Worm (Caenorhabditis elegans) whole organism, L3 larva: Measurements from ENCODE around the gene osm-8.

Source experiments
- egl-27 ChIP-seq: sonication (generic microtip); optimal IDR thresholded peaks from 4 replicates; lab custom pipeline; 2017; ENCODE audit warnings: missing biosample characterization, missing genetic modification reagents, missing genetic modification characterization
- elt-2 ChIP-seq: sonication (generic microtip); optimal IDR thresholded peaks from 2 replicates; lab custom pipeline; 2016; ENCODE audit warnings: missing genetic modification reagents, mild to moderate bottlenecking, missing genetic modification characterization, missing compliant biosample characterization
- fos-1 ChIP-seq: fragments of 150-350 bp; optimal IDR thresholded peaks from 2 replicates; lab custom pipeline; 2014; ENCODE audit warnings: missing biosample characterization, missing genetic modification characterization
- jun-1 ChIP-seq: fragments of 150-350 bp; optimal IDR thresholded peaks from 2 replicates; lab custom pipeline; 2014; ENCODE audit warnings: missing biosample characterization, missing genetic modification reagents, missing genetic modification characterization
- nhr-25 ChIP-seq: sonication (generic microtip); optimal IDR thresholded peaks from 2 replicates; lab custom pipeline; 2017; ENCODE audit warnings: missing biosample characterization, missing genetic modification characterization
- pha-4 ChIP-seq: fragments of 150-350 bp; optimal IDR thresholded peaks from 2 replicates; lab custom pipeline; 2014; ENCODE audit warnings: missing biosample characterization, missing genetic modification reagents, missing genetic modification characterization
- pqm-1 ChIP-seq: fragments of 150-350 bp; optimal IDR thresholded peaks from 2 replicates; lab custom pipeline; 2017; ENCODE audit warnings: missing biosample characterization, missing genetic modification characterization, inconsistent platforms
- sea-2 ChIP-seq: fragments of 150-350 bp; sonication (generic microtip); optimal IDR thresholded peaks from 4 replicates; lab custom pipeline; 2014; ENCODE audit warnings: missing biosample characterization, missing genetic modification reagents, missing genetic modification characterization

Gene osm-8

DNA sequence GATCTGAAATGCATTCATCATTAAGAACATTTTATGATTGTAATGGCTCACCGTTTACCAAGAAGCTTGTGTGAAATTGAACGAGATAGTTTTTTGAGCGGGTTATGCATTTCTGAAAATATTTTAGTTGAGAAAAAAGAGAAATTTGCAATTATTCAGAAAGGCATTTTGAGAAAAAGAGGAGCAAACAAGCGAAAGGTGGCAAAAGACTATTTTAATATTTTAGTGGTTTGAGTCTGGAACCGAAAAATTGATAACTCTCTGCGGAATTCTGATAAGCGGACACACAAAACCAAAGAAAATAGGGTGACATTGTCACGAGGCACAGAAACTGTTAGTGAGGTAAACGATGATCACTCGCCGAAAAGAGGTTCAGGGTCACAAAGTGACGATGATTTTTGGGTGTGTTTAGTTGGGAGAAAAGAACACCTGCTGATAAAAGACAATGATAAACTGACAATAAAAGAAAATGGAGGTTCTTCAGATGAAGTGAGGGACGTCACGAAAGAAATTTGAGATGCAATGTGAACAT is 50.4 kb downstream of the osm-8 start:
- TF ChIP-seq elt-2 (tag; lab: Kevin White, UChicago), result peak; percentile 98
- TF ChIP-seq jun-1 (tag; lab: Kevin White, UChicago), result peak; percentile 84
- TF ChIP-seq pha-4, result peak; percentile 55
- TF ChIP-seq pqm-1 (tag; lab: Kevin White, UChicago), result peak; percentile 79
- no peak for TF ChIP-seq egl-27 (tag; lab: Kevin White, UChicago)
- TF ChIP-seq fos-1 (tag; lab: Kevin White, UChicago), result no peak
- TF ChIP-seq sea-2 (GFP tag; lab: Kevin White, UChicago), result no peak
- peak; percentile 81 for TF ChIP-seq nhr-25
